Fruit fly (Drosophila melanogaster): ENCODE measurements around the gene Mocs2A.

Mocs2A gene

dm6 chr3R:25112466-25112939, 14.7 kb downstream of the Mocs2A start, which contains the start of gene Nepl16:
TSS of gene Nepl16 (minus strand) at chr3R:25112516.
- TF ChIP-seq CG17801 (GFP tag; optimal IDR thresholded peaks at IDR 0.05; ENCODE audit: partially characterized antibody), result no peak

dm6 chr3R:25108932-25109331, 18.2 kb downstream of the Mocs2A start, which contains the start of gene CG34027:
TSS of gene CG34027 (minus strand) at chr3R:25109032.
- no peak for TF ChIP-seq CG17801 (GFP tag; optimal IDR thresholded peaks at IDR 0.05; ENCODE audit: partially characterized antibody)

- TF ChIP-seq CG17801 (GFP tag; optimal IDR thresholded peaks at IDR 0.05; ENCODE audit: partially characterized antibody), result no peak
Observed at dm6 chr3R:25102253-25102652, 24.9 kb downstream of the Mocs2A start, which contains the start of gene CG45095. TSS of gene CG45095 (plus strand) at chr3R:25102553.

dm6 chr3R:25097486-25097885, 29.7 kb downstream of the Mocs2A start, which contains the start of the genes CG33095 and CG33096:
TSS of gene CG33095 (plus strand) at chr3R:25097672.
TSS of gene CG33096 (plus strand) at chr3R:25097672.
- peak; percentile 20 for TF ChIP-seq CG17801 (GFP tag; optimal IDR thresholded peaks at IDR 0.05; ENCODE audit: partially characterized antibody)

dm6 chr3R:25094639-25095038, 32.5 kb downstream of the Mocs2A start, which contains the start of gene fd96Cb:
TSS of gene fd96Cb (plus strand) at chr3R:25095012.
- TF ChIP-seq CG17801 (GFP tag; optimal IDR thresholded peaks at IDR 0.05; ENCODE audit: partially characterized antibody), result no peak

- no peak for TF ChIP-seq CG17801 (GFP tag; optimal IDR thresholded peaks at IDR 0.05; ENCODE audit: partially characterized antibody)
Observed at dm6 chr3R:25082348-25082747, 44.8 kb downstream of the Mocs2A start, which contains the start of gene fd96Ca. TSS of gene fd96Ca (plus strand) at chr3R:25082684.

- TF ChIP-seq CG17801 (GFP tag; optimal IDR thresholded peaks at IDR 0.05; ENCODE audit: partially characterized antibody), result no peak
Observed at dm6 chr3R:25080446-25080845, 46.7 kb downstream of the Mocs2A start.

dm6 chr3R:25078665-25079064, 48.5 kb downstream of the Mocs2A start:
- TF ChIP-seq CG17801 (GFP tag; optimal IDR thresholded peaks at IDR 0.05; ENCODE audit: partially characterized antibody), result no peak

- TF ChIP-seq CG17801 (GFP tag; optimal IDR thresholded peaks at IDR 0.05; ENCODE audit: partially characterized antibody), result no peak
Observed at dm6 chr3R:25077280-25077820, 49.8 kb downstream of the Mocs2A start.

Data from ovary, adult (tissue).